Fruit fly (Drosophila melanogaster): ENCODE results near the gene CG8031.

CG8031 gene

DNA sequence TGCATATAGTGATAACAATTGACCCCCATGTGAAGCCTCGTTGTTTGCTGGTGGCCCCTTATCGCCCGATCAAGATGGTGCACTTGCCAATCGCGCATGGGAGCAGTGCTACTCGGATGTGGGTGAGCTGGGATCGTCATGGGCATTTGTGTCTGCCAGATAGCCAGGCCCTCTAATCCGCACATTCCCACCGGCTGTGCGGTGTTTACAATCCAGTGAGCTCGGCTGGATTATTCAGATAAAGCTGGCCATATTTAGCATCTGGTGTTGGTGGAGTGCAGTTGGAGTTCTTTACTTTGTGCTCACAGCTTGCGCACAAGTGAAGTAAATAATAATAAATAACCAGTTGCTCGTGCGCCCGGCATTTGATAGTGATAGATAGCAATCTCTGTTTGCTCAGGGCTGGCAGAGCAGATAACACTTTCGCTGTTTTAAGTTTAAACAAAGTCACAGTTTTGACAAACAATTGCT is 21.9 kb upstream of the CG8031 start (continued):
- TF ChIP-seq CG30403 (GFP tag; optimal IDR thresholded peaks at IDR 0.05) (no peak), wdn (GFP tag; IDR thresholded peaks at IDR 0.05) (no peak), CG13894 (tag; optimal IDR thresholded peaks at IDR 0.05) (no peak), CG9797 (GFP tag; optimal IDR thresholded peaks at IDR 0.05) (peak; percentile 5), Gsc (GFP tag; IDR thresholded peaks at IDR 0.05) (no peak), tin (GFP tag; optimal IDR thresholded peaks at IDR 0.05) (no peak), CG12769 (tag; optimal IDR thresholded peaks at IDR 0.05) (no peak), Ssrp (tag; optimal IDR thresholded peaks at IDR 0.05) (no peak), ranshi (GFP tag; IDR thresholded peaks at IDR 0.05) (no peak; the same call in 1 of the 2 replicates), en (GFP tag; optimal IDR thresholded peaks at IDR 0.05) (no peak), CG17359 (tag; optimal IDR thresholded peaks at IDR 0.05) (peak; percentile 69), CG14050 (GFP tag; IDR thresholded peaks at IDR 0.05) (no peak), Sox102F (GFP tag; optimal IDR thresholded peaks at IDR 0.05) (no peak), Hr3 (GFP tag; optimal IDR thresholded peaks at IDR 0.05) (no peak), NFAT (GFP tag; IDR thresholded peaks at IDR 0.05) (no peak), Hr51 (GFP tag; optimal IDR thresholded peaks at IDR 0.05) (no peak), CG32532 (GFP tag; IDR thresholded peaks at IDR 0.05) (no peak), peb (GFP tag; IDR thresholded peaks at IDR 0.05) (no peak), disco-r (GFP tag; optimal IDR thresholded peaks at IDR 0.05) (no peak), CG31224 (GFP tag; IDR thresholded peaks at IDR 0.05) (no peak), NK7.1 (GFP tag; optimal IDR thresholded peaks at IDR 0.05) (no peak), CG18476 (GFP tag; optimal IDR thresholded peaks at IDR 0.05) (peak; percentile 12), nmo (GFP tag; optimal IDR thresholded peaks at IDR 0.05) (no peak), corto (GFP tag; optimal IDR thresholded peaks at IDR 0.05) (no peak), toy (GFP tag; IDR thresholded peaks at IDR 0.05) (no peak), unc-4 (GFP tag; IDR thresholded peaks at IDR 0.05; ENCODE audit: partially characterized antibody) (no peak), ci (GFP tag; IDR thresholded peaks at IDR 0.05) (peak; percentile 79), Kr (GFP tag; optimal IDR thresholded peaks at IDR 0.05) (peak; percentile 26), sens (GFP tag) (peak; percentile 86), fd3F (GFP tag; optimal IDR thresholded peaks at IDR 0.05) (no peak), CG34224 (GFP tag; IDR thresholded peaks at IDR 0.05; ENCODE audit: partially characterized antibody) (no peak), MESR4 (GFP tag; optimal IDR thresholded peaks at IDR 0.05) (no peak), slbo (GFP tag; IDR thresholded peaks at IDR 0.05) (no peak), abd-A (tag; optimal IDR thresholded peaks at IDR 0.05) (no peak), HLH3B (GFP tag; IDR thresholded peaks at IDR 0.05) (peak; percentile 12; the same call in 1 of the 2 replicates), CG15073 (GFP tag; optimal IDR thresholded peaks at IDR 0.05) (no peak), CG3838 (GFP tag; optimal IDR thresholded peaks at IDR 0.05) (no peak), PHDP (tag; optimal IDR thresholded peaks at IDR 0.05) (no peak), Taf1 (GFP tag; IDR thresholded peaks at IDR 0.05) (no peak), H2.0 (GFP tag; IDR thresholded peaks at IDR 0.05) (no peak), org-1 (GFP tag; optimal IDR thresholded peaks at IDR 0.05) (peak; percentile 39), CG2116 (GFP tag; optimal IDR thresholded peaks at IDR 0.05) (no peak), ATbp (GFP tag; optimal IDR thresholded peaks at IDR 0.05) (peak; percentile 82), CG4360 (GFP tag; IDR thresholded peaks at IDR 0.05) (no peak), CG12659 (GFP tag; optimal IDR thresholded peaks at IDR 0.05) (no peak), Spps (tag; optimal IDR thresholded peaks at IDR 0.05) (peak; percentile 1), gfzf (GFP tag; optimal IDR thresholded peaks at IDR 0.05) (no peak), fd96Cb (tag; optimal IDR thresholded peaks at IDR 0.05) (no peak), Drgx (GFP tag; IDR thresholded peaks at IDR 0.05) (no peak), CG30431 (GFP tag; optimal IDR thresholded peaks at IDR 0.05) (no peak), CG11093 (GFP tag; IDR thresholded peaks at IDR 0.05) (no peak), salm (tag; optimal IDR thresholded peaks at IDR 0.05) (peak; percentile 26)
